Fruit fly (Drosophila melanogaster) whole organism, larva: ENCODE results near the gene tx.

Experiments
- noc ChIP-seq: fragments of 200-800 bp; sonication (Bioruptor generic); optimal IDR thresholded peaks from 3 replicates; lab custom pipeline; 2019; ENCODE audit warnings: missing biosample characterization, mild to moderate bottlenecking, missing genetic modification characterization, moderate library complexity

tx gene

dm6 chr3R:26440455-26441196, at the start of gene tx:
Gene tx, plus strand, starts transcription at chr3R:26440778.
- no peak for TF ChIP-seq noc (tag; lab: Kevin White, UChicago)

- TF ChIP-seq noc (tag; lab: Kevin White, UChicago), result no peak
These were observed 37.0 kb upstream of the tx start, which contains the start of gene ppk15 for dm6 chr3R:26403556-26403955. Gene ppk15, minus strand, starts transcription at chr3R:26403656.

dm6 chr3R:26409780-26410179, 30.8 kb upstream of the tx start:
- TF ChIP-seq noc (tag; lab: Kevin White, UChicago), result no peak

- no peak for TF ChIP-seq noc (tag; lab: Kevin White, UChicago)
These were observed 26.8 kb upstream of the tx start, which contains the start of gene Ald2 for dm6 chr3R:26413788-26414187. Gene Ald2, plus strand, starts transcription at chr3R:26414088.

dm6 chr3R:26425005-26425404, 15.6 kb upstream of the tx start, which contains the start of gene CG6503:
Gene CG6503, minus strand, starts transcription at chr3R:26425105.
- no peak for TF ChIP-seq noc (tag; lab: Kevin White, UChicago)

- TF ChIP-seq noc (tag; lab: Kevin White, UChicago), result no peak
These were observed 14.9 kb upstream of the tx start, which contains the start of gene CG34291 for dm6 chr3R:26425681-26426080. Gene CG34291, minus strand, starts transcription at chr3R:26425781.

- TF ChIP-seq noc (tag; lab: Kevin White, UChicago), result no peak
These were observed 12.4 kb upstream of the tx start for dm6 chr3R:26428220-26428619.

dm6 chr3R:26429619-26430018, 11.0 kb upstream of the tx start:
- no peak for TF ChIP-seq noc (tag; lab: Kevin White, UChicago)

- no peak for TF ChIP-seq noc (tag; lab: Kevin White, UChicago)
These were observed 8.1 kb upstream of the tx start for dm6 chr3R:26432526-26432925.

- no peak for TF ChIP-seq noc (tag; lab: Kevin White, UChicago)
These were observed 7.6 kb upstream of the tx start for dm6 chr3R:26432978-26433377.

- no peak for TF ChIP-seq noc (tag; lab: Kevin White, UChicago)
These were observed 6.8 kb upstream of the tx start for dm6 chr3R:26433743-26434142.

dm6 chr3R:26436001-26436400, 4.6 kb upstream of the tx start:
- no peak for TF ChIP-seq noc (tag; lab: Kevin White, UChicago)

dm6 chr3R:26436540-26436939, 4.0 kb upstream of the tx start:
- no peak for TF ChIP-seq noc (tag; lab: Kevin White, UChicago)

- peak; percentile 39 for TF ChIP-seq noc (tag; lab: Kevin White, UChicago)
These were observed 2.1 kb downstream of the tx start for dm6 chr3R:26442609-26443180.

dm6 chr3R:26443343-26443742, 2.8 kb downstream of the tx start:
- TF ChIP-seq noc (tag; lab: Kevin White, UChicago), result no peak

dm6 chr3R:26443875-26444511, 3.4 kb downstream of the tx start:
- TF ChIP-seq noc (tag; lab: Kevin White, UChicago), result no peak
